Fruit fly (Drosophila melanogaster): ENCODE measurements around the gene CG8042.

DNA sequence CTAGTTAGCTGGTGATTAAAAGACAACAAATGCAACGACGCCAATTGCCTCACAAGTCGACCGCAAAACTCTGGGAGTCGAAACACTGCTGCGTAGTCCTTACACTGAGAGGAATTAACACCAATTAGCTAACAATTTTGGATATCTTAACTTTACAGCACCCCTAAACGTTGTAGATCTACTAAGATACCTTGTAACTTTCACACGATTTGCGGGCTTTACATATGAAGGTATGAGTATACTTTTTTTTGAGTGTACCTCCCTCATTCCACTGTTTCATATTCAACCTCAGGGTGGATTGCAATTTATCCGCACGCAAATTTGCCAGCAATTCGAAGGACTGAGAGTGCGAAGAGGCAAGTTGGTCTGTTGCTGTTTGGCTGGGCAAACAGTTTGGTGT, 11.2 kb downstream of the CG8042 start:
- TF ChIP-seq psq (optimal IDR thresholded peaks at IDR 0.05) (no peak), ttk (optimal IDR thresholded peaks at IDR 0.05) (no peak)
